Fruit fly (Drosophila melanogaster) whole organism, wandering third instar larva: ENCODE results near the gene BigH1.
A peak's percentile ranks its signal among the peaks of the same experiment; 100 is the strongest.

Source experiments
- CG32264 ChIP-seq: fragments of 200-800 bp; sonication (Bioruptor generic); optimal IDR thresholded peaks from 2 replicates; lab custom pipeline; 2016; ENCODE audit warnings: missing biosample characterization, missing genetic modification characterization
- CrebA ChIP-seq: fragments of 200-800 bp; sonication (Bioruptor generic); optimal IDR thresholded peaks from 2 replicates; lab custom pipeline; 2016; ENCODE audit warnings: missing biosample characterization, mild to moderate bottlenecking, missing genetic modification characterization, borderline replicate concordance
- Dfd ChIP-seq: fragments of >200 bp; optimal IDR thresholded peaks from 2 replicates; lab custom pipeline; 2017; ENCODE audit warnings: missing biosample characterization, missing genetic modification characterization
- Mio ChIP-seq: sonication (Bioruptor generic); optimal IDR thresholded peaks from 2 replicates; lab custom pipeline; 2016; ENCODE audit warnings: missing biosample characterization, missing genetic modification characterization
- OdsH ChIP-seq: fragments of 200-800 bp; sonication (Bioruptor generic); optimal IDR thresholded peaks from 2 replicates; lab custom pipeline; 2016; ENCODE audit warnings: missing biosample characterization, mild to moderate bottlenecking, missing genetic modification characterization
- Vsx2 ChIP-seq: fragments of 200-300, 225-300 bp; sonication (Bioruptor generic); optimal IDR thresholded peaks from 2 replicates; lab custom pipeline; 2018; ENCODE audit warnings: missing biosample characterization, missing genetic modification characterization; ENCODE audit not compliant: partially characterized antibody
- br ChIP-seq: fragments of 200-800 bp; sonication (Bioruptor generic); optimal IDR thresholded peaks from 2 replicates; lab custom pipeline; 2016; ENCODE audit warnings: missing biosample characterization, missing genetic modification characterization
- fru ChIP-seq: fragments of 200-800 bp; sonication (Bioruptor generic); optimal IDR thresholded peaks from 3 replicates; lab custom pipeline; 2016; ENCODE audit warnings: missing biosample characterization, mild to moderate bottlenecking, missing genetic modification characterization
- h ChIP-seq: fragments of 200-800 bp; sonication (Bioruptor generic); optimal IDR thresholded peaks from 3 replicates; lab custom pipeline; 2016; ENCODE audit warnings: missing biosample characterization, mild to moderate bottlenecking, missing genetic modification characterization
- lola ChIP-seq: fragments of >200 bp; optimal IDR thresholded peaks from 2 replicates; lab custom pipeline; 2017; ENCODE audit warnings: missing biosample characterization, missing genetic modification characterization
- psq ChIP-seq: fragments of 200-800 bp; sonication (Bioruptor generic); optimal IDR thresholded peaks from 3 replicates; lab custom pipeline; 2017; ENCODE audit warnings: missing biosample characterization, mild to moderate bottlenecking, missing genetic modification characterization, moderate library complexity
- usp ChIP-seq: fragments of >200 bp; optimal IDR thresholded peaks from 2 replicates; lab custom pipeline; 2017; ENCODE audit warnings: missing biosample characterization, missing genetic modification characterization
- woc ChIP-seq: sonication (Bioruptor generic); optimal IDR thresholded peaks from 2 replicates; lab custom pipeline; 2016; ENCODE audit warnings: missing biosample characterization, mild to moderate bottlenecking, missing genetic modification characterization

- TF ChIP-seq usp (no peak), lola (no peak), CG32264 (no peak), Dfd (GFP tag; lab: Kevin White, UChicago) (no peak), psq (GFP tag; lab: Kevin White, UChicago) (peak; percentile 53), Vsx2 (GFP tag; lab: Kevin White, UChicago) (no peak), h (peak; percentile 68), CrebA (GFP tag; lab: Kevin White, UChicago) (no peak), br (peak; percentile 46), fru (GFP tag; lab: Kevin White, UChicago) (peak; percentile 68), OdsH (GFP tag; lab: Kevin White, UChicago) (peak; percentile 37), Mio (GFP tag; lab: Kevin White, UChicago) (no peak), woc (GFP tag; lab: Kevin White, UChicago) (no peak)
Observed at dm6 chr3R:14696949-14697513, 33.8 kb downstream of the BigH1 start, which contains the start of gene Meltrin.
